Worm (Caenorhabditis elegans) whole organism, L4 larva: Measurements from ENCODE around the gene Y47D7A.6.

Experiments
- F44E2.7 ChIP-seq: fragments of 200-800 bp; sonication (Bioruptor generic); IDR thresholded peaks from 2 replicates; pipeline ENCODE4 v2.1.2; 2022; ENCODE audit warnings: missing genetic modification characterization, missing compliant biosample characterization
- F49E8.2 ChIP-seq: sonication (generic microtip); optimal IDR thresholded peaks from 2 replicates; lab custom pipeline; 2016; ENCODE audit warnings: missing compliant biosample characterization, mild to moderate bottlenecking, missing genetic modification characterization, borderline replicate concordance
- T20F7.1 ChIP-seq: fragments of 200-800 bp; sonication (Bioruptor generic); optimal IDR thresholded peaks from 2 replicates; lab custom pipeline; 2018; ENCODE audit warnings: mild to moderate bottlenecking, missing genetic modification characterization, missing compliant biosample characterization
- Y5F2A.4 ChIP-seq: fragments of 200-800 bp; sonication (Bioruptor generic); optimal IDR thresholded peaks from 2 replicates; lab custom pipeline; 2018; ENCODE audit warnings: mild to moderate bottlenecking, missing genetic modification characterization, missing compliant biosample characterization
- Y75B8A.6 ChIP-seq: fragments of 200-800 bp; sonication (Bioruptor generic); IDR thresholded peaks from 2 replicates; pipeline ENCODE4 v1.3.6; 2022; ENCODE audit warnings: missing genetic modification reagents, missing genetic modification characterization, missing compliant biosample characterization
- ZK337.2 ChIP-seq: fragments of 200-800 bp; sonication (Bioruptor generic); IDR thresholded peaks from 2 replicates; pipeline ENCODE4 v1.3.6; 2022; ENCODE audit warnings: missing genetic modification reagents, missing genetic modification characterization, missing compliant biosample characterization
- aha-1 ChIP-seq: fragments of 150-350 bp; peaks from one replicate; lab custom pipeline; 2014; ENCODE audit warnings: missing biosample characterization, missing genetic modification characterization
- ama-1 ChIP-seq: fragments of 150-350 bp; optimal IDR thresholded peaks from 2 replicates; lab custom pipeline; 2014; ENCODE audit warnings: inconsistent platforms, mixed read lengths
- ceh-20 ChIP-seq: fragments of 200-800 bp; sonication (Bioruptor generic); IDR thresholded peaks from 2 replicates; pipeline ENCODE4 v1.3.6; 2022; ENCODE audit warnings: missing genetic modification reagents, missing genetic modification characterization, missing compliant biosample characterization
- ceh-28 ChIP-seq: fragments of 150-350 bp; optimal IDR thresholded peaks from 2 replicates; lab custom pipeline; 2014; ENCODE audit warnings: missing biosample characterization, missing genetic modification reagents, missing genetic modification characterization
- ceh-44 ChIP-seq: fragments of 200-800 bp; sonication (Bioruptor generic); IDR thresholded peaks from 2 replicates; pipeline ENCODE4 v1.3.6; 2022; ENCODE audit warnings: missing genetic modification reagents, missing genetic modification characterization, missing compliant biosample characterization
- ces-1 ChIP-seq: fragments of 150-350 bp; sonication (generic microtip); optimal IDR thresholded peaks from 4 replicates; lab custom pipeline; 2014; ENCODE audit warnings: missing biosample characterization, missing genetic modification reagents, missing genetic modification characterization
- daf-12 ChIP-seq: fragments of 150-350 bp; optimal IDR thresholded peaks from 2 replicates; lab custom pipeline; 2014; ENCODE audit warnings: missing biosample characterization, missing genetic modification reagents, missing genetic modification characterization
- daf-16 ChIP-seq, 3 experiments: sonication (generic microtip); optimal IDR thresholded peaks; 2 replicates each; lab custom pipeline; 2016 to 2017; ENCODE audit warnings: missing genetic modification characterization in 3 of 3, missing genetic modification reagents in 3 of 3, mild to moderate bottlenecking in 2 of 3, missing compliant biosample characterization in 2 of 3, missing biosample characterization in 1 of 3, moderate library complexity in 1 of 3
- daf-8 ChIP-seq: fragments of 200-800 bp; sonication (Bioruptor generic); IDR thresholded peaks from 2 replicates; pipeline ENCODE4 v1.3.6; 2022; ENCODE audit warnings: missing genetic modification characterization, missing compliant biosample characterization
- dmd-8 ChIP-seq: fragments of 200-800 bp; sonication (Bioruptor generic); IDR thresholded peaks from 2 replicates; pipeline ENCODE4 v1.3.6; 2022; ENCODE audit warnings: missing genetic modification characterization, missing compliant biosample characterization
- dpl-1 ChIP-seq: fragments of 150-350 bp; optimal IDR thresholded peaks from 2 replicates; lab custom pipeline; 2014; ENCODE audit warnings: missing biosample characterization, missing genetic modification reagents, missing genetic modification characterization
- dve-1 ChIP-seq: sonication (generic microtip); optimal IDR thresholded peaks from 2 replicates; lab custom pipeline; 2017; ENCODE audit warnings: antibody characterized with exemption, mild to moderate bottlenecking, missing genetic modification characterization, missing compliant biosample characterization; ENCODE audit not compliant: insufficient read depth
- egl-27 ChIP-seq: sonication (generic microtip); optimal IDR thresholded peaks from 3 replicates; lab custom pipeline; 2017; ENCODE audit warnings: missing biosample characterization, missing genetic modification reagents, missing genetic modification characterization
- egl-43 ChIP-seq: fragments of 200-800 bp; sonication (Bioruptor generic); IDR thresholded peaks from 2 replicates; pipeline ENCODE4 v1.3.6; 2022; ENCODE audit warnings: missing genetic modification reagents, missing genetic modification characterization, missing compliant biosample characterization
- fos-1 ChIP-seq: fragments of 150-350 bp; optimal IDR thresholded peaks from 2 replicates; lab custom pipeline; 2014; ENCODE audit warnings: missing biosample characterization, missing genetic modification characterization
- hlh-30 ChIP-seq: sonication (generic microtip); optimal IDR thresholded peaks from 2 replicates; lab custom pipeline; 2017; ENCODE audit warnings: antibody characterized with exemption, mild to moderate bottlenecking, missing genetic modification characterization, missing compliant biosample characterization; ENCODE audit not compliant: insufficient read depth
- lin-15B ChIP-seq: fragments of 150-350 bp; sonication (generic microtip); optimal IDR thresholded peaks from 3 replicates; lab custom pipeline; 2014; ENCODE audit warnings: missing biosample characterization, missing genetic modification characterization
- lir-3 ChIP-seq: sonication (generic microtip); optimal IDR thresholded peaks from 2 replicates; lab custom pipeline; 2016; ENCODE audit warnings: mild to moderate bottlenecking, missing genetic modification characterization, missing compliant biosample characterization
- lsy-2 ChIP-seq, 2 experiments: fragments of 150-350 bp in 1 of 2; sonication (generic microtip) in 1 of 2; optimal IDR thresholded peaks; 2 replicates each; lab custom pipeline; 2014 to 2017; ENCODE audit warnings: missing biosample characterization in 2 of 2, missing genetic modification characterization in 2 of 2
- mep-1 ChIP-seq: fragments of 150-350 bp; sonication (generic microtip); optimal IDR thresholded peaks from 3 replicates; lab custom pipeline; 2014; ENCODE audit warnings: missing biosample characterization, missing genetic modification characterization
- mxl-2 ChIP-seq: fragments of 200-800 bp; sonication (Bioruptor generic); conservative IDR thresholded peaks from 2 replicates; pipeline ENCODE4 v1.3.6; 2022; ENCODE audit warnings: missing genetic modification reagents, missing genetic modification characterization, missing compliant biosample characterization
- nhr-10 ChIP-seq: fragments of 150-350 bp; optimal IDR thresholded peaks from 2 replicates; lab custom pipeline; 2014; ENCODE audit warnings: missing biosample characterization, missing genetic modification characterization
- nhr-102 ChIP-seq: sonication (generic microtip); optimal IDR thresholded peaks from 2 replicates; lab custom pipeline; 2016; ENCODE audit warnings: mild to moderate bottlenecking, missing genetic modification characterization, moderate library complexity, missing compliant biosample characterization
- nhr-28 ChIP-seq: fragments of 150-350 bp; optimal IDR thresholded peaks from 2 replicates; lab custom pipeline; 2014; ENCODE audit warnings: missing biosample characterization, missing genetic modification characterization
- nhr-41 ChIP-seq: fragments of 200-800 bp; sonication (Bioruptor generic); IDR thresholded peaks from 2 replicates; pipeline ENCODE4 v1.3.6; 2022; ENCODE audit warnings: missing genetic modification reagents, missing genetic modification characterization, missing compliant biosample characterization
- nhr-48 ChIP-seq: sonication (generic microtip); optimal IDR thresholded peaks from 2 replicates; lab custom pipeline; 2016; ENCODE audit warnings: mild to moderate bottlenecking, missing genetic modification characterization, missing compliant biosample characterization
- pha-4 ChIP-seq, 2 experiments: fragments of 150-350 bp in 1 of 2; fragments of 200-800 bp in 1 of 2; sonication (Bioruptor generic) in 1 of 2; IDR thresholded peaks in 1 of 2; optimal IDR thresholded peaks in 1 of 2; 2 replicates each; pipeline versions ENCODE4 v1.3.6 to Lab custom; 2014 to 2022; ENCODE audit warnings: missing genetic modification characterization in 2 of 2, missing genetic modification reagents in 2 of 2, missing biosample characterization in 1 of 2, missing compliant biosample characterization in 1 of 2
- php-3 ChIP-seq: fragments of 200-800 bp; sonication (Bioruptor generic); IDR thresholded peaks from 2 replicates; pipeline ENCODE4 v1.3.6; 2022; ENCODE audit warnings: missing genetic modification reagents, missing genetic modification characterization, missing compliant biosample characterization
- rbr-2 ChIP-seq: sonication (generic microtip); optimal IDR thresholded peaks from 2 replicates; lab custom pipeline; 2016; ENCODE audit warnings: missing genotype, missing genetic modification characterization, missing compliant biosample characterization
- saeg-2 ChIP-seq: fragments of 200-800 bp; sonication (Bioruptor generic); IDR thresholded peaks from 2 replicates; pipeline ENCODE4 v1.3.6; 2022; ENCODE audit warnings: missing genetic modification reagents, missing genetic modification characterization, missing compliant biosample characterization
- sdz-12 ChIP-seq: fragments of 200-800 bp; sonication (Bioruptor generic); optimal IDR thresholded peaks from 2 replicates; lab custom pipeline; 2018; ENCODE audit warnings: mild to moderate bottlenecking, missing genetic modification characterization, missing compliant biosample characterization
- snpc-1.2 ChIP-seq: fragments of 200-800 bp; sonication (Bioruptor generic); IDR thresholded peaks from 2 replicates; pipeline ENCODE4 v1.3.6; 2022; ENCODE audit warnings: missing genetic modification reagents, missing genetic modification characterization, missing compliant biosample characterization
- snpc-4 ChIP-seq: fragments of 150-350 bp; optimal IDR thresholded peaks from 2 replicates; lab custom pipeline; 2014; ENCODE audit warnings: missing biosample characterization, missing genetic modification characterization
- vab-7 ChIP-seq: fragments of 200-800 bp; sonication (Bioruptor generic); IDR thresholded peaks from 2 replicates; pipeline ENCODE4 v1.3.6; 2022; ENCODE audit warnings: missing genetic modification reagents, missing genetic modification characterization, missing compliant biosample characterization
- zip-11 ChIP-seq: fragments of 200-800 bp; sonication (Bioruptor generic); IDR thresholded peaks from 2 replicates; pipeline ENCODE4 v1.3.6; 2022; ENCODE audit warnings: missing genetic modification characterization, missing compliant biosample characterization
- ztf-11 ChIP-seq: fragments of 150-350 bp; optimal IDR thresholded peaks from 2 replicates; lab custom pipeline; 2014; ENCODE audit warnings: missing biosample characterization, missing genetic modification characterization
- ztf-7 ChIP-seq: fragments of 150-350 bp; optimal IDR thresholded peaks from 2 replicates; lab custom pipeline; 2014; ENCODE audit warnings: missing biosample characterization, missing genetic modification characterization

The Y47D7A.6 gene

ce11 chrV:4387916-4388315 lies 30.1 kb downstream of the Y47D7A.6 start:
- no peak for TF ChIP-seq lir-3 (tag; lab: Kevin White, UChicago)
- no peak for TF ChIP-seq mxl-2
- no peak for TF ChIP-seq nhr-102
- TF ChIP-seq snpc-4 (tag; lab: Kevin White, UChicago), result no peak
- TF ChIP-seq egl-43 (GFP tag; lab: Robert Waterston, UW), result no peak
- TF ChIP-seq ZK337.2, result no peak

ce11 chrV:4387402-4387801 lies 30.6 kb downstream of the Y47D7A.6 start, which contains the start of gene F13A2.9:
TSS of gene F13A2.9 (minus strand) at chrV:4387502.
- TF ChIP-seq vab-7 (GFP tag; lab: Robert Waterston, UW) (no peak), hlh-30 (tag; lab: Kevin White, UChicago) (no peak), saeg-2 (no peak), dpl-1 (GFP tag; lab: Kevin White, UChicago) (no peak), ama-1 (lab: Kevin White, UChicago) (no peak), sdz-12 (GFP tag; lab: Kevin White, UChicago) (no peak), ztf-11 (no peak), nhr-48 (tag; lab: Kevin White, UChicago) (no peak), lsy-2 (tag; optimal IDR thresholded peaks at IDR 0.05; lab: Kevin White, UChicago) (no peak), daf-16 (GFP tag; optimal IDR thresholded peaks at IDR 0.05; lab: Kevin White, UChicago) (no peak), daf-16 (tag; optimal IDR thresholded peaks at IDR 0.05; lab: Kevin White, UChicago) (no peak), ztf-7 (tag; lab: Kevin White, UChicago) (no peak), T20F7.1 (GFP tag; lab: Kevin White, UChicago) (no peak), ces-1 (GFP tag; lab: Kevin White, UChicago) (no peak)

DNA sequence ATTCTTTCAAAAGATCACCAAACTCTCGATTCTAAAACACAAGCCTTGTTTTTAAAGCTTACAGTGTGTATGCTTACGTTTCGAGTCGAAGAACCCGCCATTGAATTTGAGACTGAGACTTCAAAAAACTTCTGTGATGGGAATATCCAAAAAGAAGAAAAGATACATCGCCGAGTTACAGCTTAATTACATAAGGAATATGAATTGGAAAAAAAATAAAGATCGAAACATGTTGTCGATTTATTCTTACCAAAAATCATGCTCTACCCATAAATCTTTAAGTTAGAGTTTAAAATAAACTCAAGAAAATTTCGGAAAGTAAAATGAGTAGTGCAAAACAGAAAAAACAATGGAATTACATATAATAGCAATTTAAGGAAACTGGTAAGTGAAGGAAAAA lies 31.8 kb downstream of the Y47D7A.6 start, which contains the start of gene F13A2.10:
F13A2.10 (minus strand) TSS at position 101 of the 400 bp plus-strand sequence.
- TF ChIP-seq aha-1 (tag; lab: Kevin White, UChicago), result peak; percentile 34
- TF ChIP-seq snpc-1.2 (GFP tag; lab: Robert Waterston, UW), result no peak

DNA sequence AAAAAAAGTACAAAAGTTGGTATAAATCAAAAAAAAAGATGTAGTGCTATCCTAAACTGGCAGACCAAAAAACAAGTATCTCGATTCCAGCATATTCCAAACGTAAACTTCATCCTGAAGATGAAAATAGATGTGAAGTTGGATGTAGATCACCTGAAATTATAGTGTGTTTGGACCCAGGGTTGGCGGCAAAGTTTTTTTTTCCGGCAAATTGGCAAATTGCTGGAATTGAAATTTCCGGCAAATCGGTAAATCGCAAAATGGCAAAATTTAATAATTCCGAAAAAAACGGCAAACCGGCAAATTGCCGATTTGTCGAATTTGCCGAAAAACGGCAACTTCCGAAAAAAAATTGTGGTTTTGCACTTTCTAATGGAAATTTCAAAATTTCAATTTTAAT lies 33.5 kb downstream of the Y47D7A.6 start, which contains the start of gene F13A2.2:
F13A2.2 (minus strand) TSS at position 101 of the 400 bp plus-strand sequence.
- TF ChIP-seq daf-8 (GFP tag; lab: Robert Waterston, UW), result no peak
- no peak for TF ChIP-seq zip-11 (GFP tag; lab: Robert Waterston, UW)
- no peak for TF ChIP-seq nhr-10 (tag; lab: Kevin White, UChicago)
- TF ChIP-seq dmd-8 (GFP tag; lab: Robert Waterston, UW), result no peak
- no peak for TF ChIP-seq Y5F2A.4 (GFP tag; lab: Kevin White, UChicago)
- no peak for TF ChIP-seq nhr-28 (tag; lab: Kevin White, UChicago)
- no peak for TF ChIP-seq lin-15B (tag; lab: Kevin White, UChicago)
- TF ChIP-seq egl-43 (GFP tag; lab: Robert Waterston, UW), result no peak
- TF ChIP-seq Y75B8A.6, result no peak
- TF ChIP-seq fos-1, result no peak
- TF ChIP-seq mep-1 (tag; lab: Kevin White, UChicago), result no peak
- TF ChIP-seq ama-1 (lab: Kevin White, UChicago), result no peak
- no peak for TF ChIP-seq F44E2.7 (GFP tag; lab: Robert Waterston, UW)
- TF ChIP-seq daf-16 (GFP tag; optimal IDR thresholded peaks at IDR 0.05; lab: Kevin White, UChicago), result no peak
- no peak for TF ChIP-seq daf-16 (tag; optimal IDR thresholded peaks at IDR 0.05; lab: Kevin White, UChicago)
- no peak for TF ChIP-seq mxl-2
- no peak for TF ChIP-seq rbr-2 (tag; lab: Kevin White, UChicago)
- no peak for TF ChIP-seq egl-27 (tag; lab: Kevin White, UChicago)
- no peak for TF ChIP-seq hlh-30 (tag; lab: Kevin White, UChicago)

DNA sequence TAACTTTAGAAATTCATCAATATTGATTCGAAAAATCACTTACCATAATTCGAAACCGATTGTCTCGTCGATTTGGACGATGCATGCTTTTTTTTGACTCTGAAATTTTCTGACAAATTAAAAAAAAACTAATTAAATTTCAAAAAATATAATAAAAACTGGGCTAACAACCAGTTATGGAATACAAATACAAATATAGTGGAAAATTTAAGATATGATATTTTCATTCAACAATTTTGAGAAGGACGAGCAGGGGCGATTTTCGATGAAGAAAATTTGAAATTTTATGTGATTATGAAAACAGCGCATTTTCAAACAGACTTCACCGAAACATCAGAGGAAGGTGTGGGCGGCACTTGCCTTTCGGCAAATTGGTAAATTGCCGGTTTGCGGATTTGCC lies 35.7 kb downstream of the Y47D7A.6 start, which contains the start of gene F13A2.1:
F13A2.1 (minus strand) TSS at position 101 of the 400 bp plus-strand sequence.
- TF ChIP-seq php-3 (GFP tag; lab: Robert Waterston, UW) (no peak), ztf-7 (tag; lab: Kevin White, UChicago) (no peak), dve-1 (tag; lab: Kevin White, UChicago) (no peak), ztf-11 (no peak), sdz-12 (GFP tag; lab: Kevin White, UChicago) (no peak), daf-12 (tag; lab: Kevin White, UChicago) (no peak), ceh-20 (GFP tag; lab: Robert Waterston, UW) (no peak), pha-4 (GFP tag; IDR thresholded peaks at IDR 0.05; lab: Robert Waterston, UW) (no peak), pha-4 (tag; optimal IDR thresholded peaks at IDR 0.05; lab: Kevin White, UChicago) (no peak), snpc-1.2 (GFP tag; lab: Robert Waterston, UW) (no peak), T20F7.1 (GFP tag; lab: Kevin White, UChicago) (no peak), nhr-41 (GFP tag; lab: Robert Waterston, UW) (no peak), ceh-28 (tag; lab: Kevin White, UChicago) (no peak), fos-1 (no peak), ceh-44 (GFP tag; lab: Robert Waterston, UW) (no peak), F49E8.2 (tag; lab: Kevin White, UChicago) (no peak)
